Fruit fly (Drosophila melanogaster) whole organism, embryonic: Measurements from ENCODE around the gene Sec13.

Experiments used
- Atf3 ChIP-seq: fragments of 200-800 bp; sonication (Bioruptor generic); optimal IDR thresholded peaks from 3 replicates; lab custom pipeline; 2016; ENCODE audit warnings: missing biosample characterization, missing genetic modification characterization
- CG10147 ChIP-seq: fragments of 200-800 bp; sonication (Bioruptor generic); optimal IDR thresholded peaks from 2 replicates; lab custom pipeline; 2019; ENCODE audit warnings: missing biosample characterization, mild to moderate bottlenecking, missing genetic modification characterization, moderate library complexity
- CG10565 ChIP-seq: fragments of 200-800 bp; sonication (Bioruptor generic); optimal IDR thresholded peaks from 3 replicates; lab custom pipeline; 2016; ENCODE audit warnings: missing biosample characterization, mild to moderate bottlenecking, missing genetic modification characterization
- CG10979 ChIP-seq: fragments of 200-800 bp; sonication (Bioruptor generic); optimal IDR thresholded peaks from 2 replicates; lab custom pipeline; 2018; ENCODE audit warnings: missing biosample characterization, mild to moderate bottlenecking, missing genetic modification characterization, moderate library complexity
- CG12942 ChIP-seq: fragments of 200-800 bp; sonication (Bioruptor generic); optimal IDR thresholded peaks from 3 replicates; lab custom pipeline; 2016; ENCODE audit warnings: missing biosample characterization, missing genetic modification characterization
- CG13123 ChIP-seq: fragments of 200-800 bp; sonication (Bioruptor generic); optimal IDR thresholded peaks from 2 replicates; lab custom pipeline; 2016; ENCODE audit warnings: missing biosample characterization, missing genetic modification characterization
- CG13624 ChIP-seq: fragments of 200-800 bp; sonication (Bioruptor generic); optimal IDR thresholded peaks from 2 replicates; lab custom pipeline; 2016; ENCODE audit warnings: missing biosample characterization, missing genetic modification characterization
- CG17802 ChIP-seq: fragments of 200-800 bp; sonication (Bioruptor generic); optimal IDR thresholded peaks from 2 replicates; lab custom pipeline; 2018; ENCODE audit warnings: missing biosample characterization, mild to moderate bottlenecking, missing genetic modification characterization, moderate library complexity
- CG31224 ChIP-seq: fragments of 200-800 bp; sonication (Bioruptor generic); IDR thresholded peaks from 2 replicates; pipeline ENCODE4 v1.3.6; 2022; ENCODE audit warnings: missing biosample characterization, missing genetic modification characterization
- CG3838 ChIP-seq: fragments of 200-800 bp; sonication (Bioruptor generic); optimal IDR thresholded peaks from 3 replicates; lab custom pipeline; 2016; ENCODE audit warnings: missing biosample characterization, missing genetic modification characterization
- CG4360 ChIP-seq: fragments of 200-800 bp; sonication (Bioruptor generic); IDR thresholded peaks from 2 replicates; pipeline ENCODE4 v1.3.6; 2022; ENCODE audit warnings: missing biosample characterization, missing genetic modification characterization
- CG6272 ChIP-seq: fragments of 200-800 bp; sonication (Bioruptor generic); IDR thresholded peaks from 2 replicates; pipeline ENCODE4 v1.3.6; 2022; ENCODE audit warnings: missing biosample characterization, missing genetic modification characterization
- CG6683 ChIP-seq: fragments of 200-800 bp; sonication (Bioruptor generic); optimal IDR thresholded peaks from 2 replicates; lab custom pipeline; 2017; ENCODE audit warnings: missing biosample characterization, mild to moderate bottlenecking, missing genetic modification characterization, missing genetic modification reagents
- CG7745 ChIP-seq: fragments of 200-800 bp; sonication (Bioruptor generic); optimal IDR thresholded peaks from 2 replicates; lab custom pipeline; 2018; ENCODE audit warnings: missing biosample characterization, mild to moderate bottlenecking, missing genetic modification characterization, moderate library complexity
- CG8281 ChIP-seq: fragments of 200-800 bp; sonication (Bioruptor generic); optimal IDR thresholded peaks from 2 replicates; lab custom pipeline; 2018; ENCODE audit warnings: missing biosample characterization, mild to moderate bottlenecking, missing genetic modification characterization, moderate library complexity
- CTCF ChIP-seq: fragments of 200-800 bp; sonication (Bioruptor generic); optimal IDR thresholded peaks from 2 replicates; lab custom pipeline; 2017; ENCODE audit warnings: missing biosample characterization, mild to moderate bottlenecking, missing genetic modification characterization, moderate library complexity
- D19B ChIP-seq: fragments of 200-800 bp; sonication (Bioruptor generic); optimal IDR thresholded peaks from 2 replicates; lab custom pipeline; 2017; ENCODE audit warnings: missing biosample characterization, mild to moderate bottlenecking, missing genetic modification characterization
- Dll ChIP-seq: fragments of 200-800 bp; sonication (Bioruptor generic); IDR thresholded peaks from 4 replicates; pipeline ENCODE4 v1.3.6; 2022; ENCODE audit warnings: missing biosample characterization, missing genetic modification characterization; ENCODE audit not compliant: partially characterized antibody
- E2f1 ChIP-seq: fragments of 200-800 bp; sonication (Bioruptor generic); IDR thresholded peaks from 2 replicates; pipeline ENCODE4 v1.3.6; 2022; ENCODE audit warnings: missing biosample characterization, missing genetic modification characterization
- Ets97D ChIP-seq: fragments of 200-800 bp; sonication (Bioruptor generic); optimal IDR thresholded peaks from 3 replicates; lab custom pipeline; 2016; ENCODE audit warnings: missing biosample characterization, missing genetic modification characterization
- HLH3B ChIP-seq: fragments of 200-800 bp; sonication (Bioruptor generic); IDR thresholded peaks from 2 replicates; pipeline ENCODE4 v1.3.6; 2022; ENCODE audit warnings: missing biosample characterization, missing genetic modification characterization
- Hand ChIP-seq: fragments of 200-800 bp; sonication (Bioruptor generic); optimal IDR thresholded peaks from 2 replicates; lab custom pipeline; 2017; ENCODE audit warnings: mild to moderate bottlenecking, missing biosample characterization, missing genetic modification reagents, missing genetic modification characterization
- Kr ChIP-seq: fragments of 200-800 bp; sonication (Bioruptor generic); optimal IDR thresholded peaks from 2 replicates; lab custom pipeline; 2017; ENCODE audit warnings: missing biosample characterization, mild to moderate bottlenecking, missing genetic modification characterization
- Lhr ChIP-seq: fragments of 200-800 bp; sonication (Bioruptor generic); optimal IDR thresholded peaks from 3 replicates; lab custom pipeline; 2017; ENCODE audit warnings: mild to moderate bottlenecking, missing biosample characterization, missing genetic modification reagents, missing genetic modification characterization
- Lpt ChIP-seq: fragments of >200 bp; optimal IDR thresholded peaks from 2 replicates; lab custom pipeline; 2018; ENCODE audit warnings: missing biosample characterization, missing genetic modification characterization
- Med ChIP-seq: fragments of 200-800 bp; sonication (Bioruptor generic); peaks from one replicate; lab custom pipeline; 2016; ENCODE audit warnings: missing biosample characterization, missing genetic modification characterization, mild to moderate bottlenecking, inconsistent platforms, moderate library complexity
- Neu2 ChIP-seq: fragments of 200-800 bp; sonication (Bioruptor generic); optimal IDR thresholded peaks from 3 replicates; lab custom pipeline; 2016; ENCODE audit warnings: missing biosample characterization, missing genetic modification characterization, borderline replicate concordance
- NfI ChIP-seq: fragments of 200-800 bp; sonication (Bioruptor generic); optimal IDR thresholded peaks from 3 replicates; lab custom pipeline; 2018; ENCODE audit warnings: missing biosample characterization, mild to moderate bottlenecking, missing genetic modification characterization, moderate library complexity
- Oaz ChIP-seq: fragments of 200-800 bp; sonication (Bioruptor generic); IDR thresholded peaks from 2 replicates; pipeline ENCODE4 v1.3.6; 2022; ENCODE audit warnings: missing biosample characterization, missing genetic modification characterization
- Oli ChIP-seq: fragments of 200-800 bp; sonication (Bioruptor generic); optimal IDR thresholded peaks from 2 replicates; lab custom pipeline; 2018; ENCODE audit warnings: missing biosample characterization, mild to moderate bottlenecking, missing genetic modification characterization, moderate library complexity
- Stat92E ChIP-seq, 3 experiments: fragments of >200 bp in 2 of 3; fragments of 200-800 bp in 1 of 3; sonication (Bioruptor generic) in 1 of 3; optimal IDR thresholded peaks; 2 replicates each; lab custom pipeline; 2017 to 2019; ENCODE audit warnings: missing biosample characterization in 3 of 3, missing genetic modification characterization in 3 of 3, mild to moderate bottlenecking in 1 of 3, moderate library complexity in 1 of 3
- Taf1 ChIP-seq: fragments of 200-800 bp; sonication (Bioruptor generic); IDR thresholded peaks from 2 replicates; pipeline ENCODE4 v1.3.6; 2022; ENCODE audit warnings: missing biosample characterization, missing genetic modification characterization
- Tbp ChIP-seq: fragments of >200 bp; optimal IDR thresholded peaks from 2 replicates; lab custom pipeline; 2018; ENCODE audit warnings: missing biosample characterization, missing genetic modification characterization
- Usf ChIP-seq: fragments of 200-800 bp; sonication (Bioruptor generic); optimal IDR thresholded peaks from 2 replicates; lab custom pipeline; 2017; ENCODE audit warnings: missing genotype, missing biosample characterization, missing genetic modification characterization
- dm ChIP-seq: fragments of 200-800 bp; sonication (Bioruptor generic); optimal IDR thresholded peaks from 3 replicates; lab custom pipeline; 2016; ENCODE audit warnings: missing biosample characterization, missing genetic modification characterization
- dmrt11E ChIP-seq: fragments of 200-800 bp; sonication (Bioruptor generic); optimal IDR thresholded peaks from 3 replicates; lab custom pipeline; 2018; ENCODE audit warnings: missing biosample characterization, mild to moderate bottlenecking, missing genetic modification characterization, moderate library complexity
- fd102C ChIP-seq: fragments of 200-800 bp; sonication (Bioruptor generic); optimal IDR thresholded peaks from 2 replicates; lab custom pipeline; 2018; ENCODE audit warnings: missing biosample characterization, mild to moderate bottlenecking, missing genetic modification characterization, moderate library complexity
- fd96Cb ChIP-seq: fragments of 200-800 bp; sonication (Bioruptor generic); optimal IDR thresholded peaks from 2 replicates; lab custom pipeline; 2018; ENCODE audit warnings: missing biosample characterization, mild to moderate bottlenecking, missing genetic modification characterization, moderate library complexity
- fru ChIP-seq: fragments of >200 bp; optimal IDR thresholded peaks from 2 replicates; lab custom pipeline; 2017
- gsb ChIP-seq: fragments of 200-800 bp; sonication (Bioruptor generic); IDR thresholded peaks from 2 replicates; pipeline ENCODE4 v1.3.6; 2022; ENCODE audit warnings: missing biosample characterization, missing genetic modification characterization
- gsb-n ChIP-seq: fragments of 200-800 bp; sonication (Bioruptor generic); optimal IDR thresholded peaks from 3 replicates; lab custom pipeline; 2018; ENCODE audit warnings: missing biosample characterization, mild to moderate bottlenecking, missing genetic modification characterization
- ken ChIP-seq: fragments of 200-800 bp; sonication (Bioruptor generic); IDR thresholded peaks from 3 replicates; pipeline ENCODE4 v1.3.6; 2022; ENCODE audit warnings: missing biosample characterization, missing genetic modification characterization
- luna ChIP-seq: fragments of 200-800 bp; sonication (Bioruptor generic); optimal IDR thresholded peaks from 2 replicates; lab custom pipeline; 2016; ENCODE audit warnings: missing biosample characterization, missing genetic modification characterization
- maf-S ChIP-seq: fragments of 200-800 bp; sonication (Bioruptor generic); optimal IDR thresholded peaks from 2 replicates; lab custom pipeline; 2016; ENCODE audit warnings: missing biosample characterization, missing genetic modification characterization
- mld ChIP-seq: fragments of 200-800 bp; sonication (Bioruptor generic); IDR thresholded peaks from 3 replicates; pipeline ENCODE4 v1.3.6; 2022; ENCODE audit warnings: missing biosample characterization, missing genetic modification characterization; ENCODE audit not compliant: partially characterized antibody
- oc ChIP-seq: fragments of 200-800 bp; sonication (Bioruptor generic); optimal IDR thresholded peaks from 2 replicates; lab custom pipeline; 2018; ENCODE audit warnings: missing biosample characterization, mild to moderate bottlenecking, missing genetic modification characterization, moderate library complexity
- odd ChIP-seq: fragments of 200-800 bp; sonication (Bioruptor generic); optimal IDR thresholded peaks from 2 replicates; lab custom pipeline; 2017; ENCODE audit warnings: missing biosample characterization, mild to moderate bottlenecking, missing genetic modification characterization
- pb ChIP-seq: fragments of 200-800 bp; sonication (Bioruptor generic); optimal IDR thresholded peaks from 3 replicates; lab custom pipeline; 2016; ENCODE audit warnings: missing biosample characterization, missing genetic modification characterization
- shn ChIP-seq: fragments of 200-800 bp; sonication (Bioruptor generic); optimal IDR thresholded peaks from 3 replicates; lab custom pipeline; 2016; ENCODE audit warnings: missing biosample characterization, missing genetic modification characterization
- tap ChIP-seq: fragments of 200-800 bp; optimal IDR thresholded peaks from 3 replicates; lab custom pipeline; 2019; ENCODE audit warnings: missing biosample characterization, mild to moderate bottlenecking, missing genetic modification characterization, moderate library complexity
- ttk ChIP-seq: fragments of 200-800 bp; sonication (Bioruptor generic); IDR thresholded peaks from 2 replicates; pipeline ENCODE4 v2.1.2; 2022; ENCODE audit warnings: missing biosample characterization, missing genetic modification characterization
- unc-4 ChIP-seq: fragments of 200-800 bp; sonication (Bioruptor generic); IDR thresholded peaks from 2 replicates; pipeline ENCODE4 v1.3.6; 2022; ENCODE audit warnings: missing biosample characterization, missing genetic modification characterization; ENCODE audit not compliant: partially characterized antibody

Sec13 gene

dm6 chr3R:23335577-23335976, 20.5 kb upstream of the Sec13 start:
- TF ChIP-seq unc-4 (GFP tag; lab: Robert Waterston, UW): no peak
- no peak for TF ChIP-seq Tbp (GFP tag; lab: Kevin White, UChicago)
- no peak for TF ChIP-seq CG13624
- no peak for TF ChIP-seq oc (tag; lab: Kevin White, UChicago)
- no peak for TF ChIP-seq CG13123 (GFP tag; lab: Kevin White, UChicago)
- no peak for TF ChIP-seq pb
- peak; percentile 75 for TF ChIP-seq odd (GFP tag; lab: Kevin White, UChicago)
- TF ChIP-seq CG10979 (tag; lab: Kevin White, UChicago): peak; percentile 78
- TF ChIP-seq E2f1 (GFP tag; lab: Robert Waterston, UW): peak; percentile 48; the same call in 1 of the 2 replicates
- TF ChIP-seq Med (GFP tag; lab: Kevin White, UChicago): peak; percentile 91
- TF ChIP-seq mld (GFP tag; lab: Robert Waterston, UW): no peak
- no peak for TF ChIP-seq shn (GFP tag; lab: Kevin White, UChicago)
- no peak for TF ChIP-seq CG7745
- no peak for TF ChIP-seq luna (GFP tag; lab: Kevin White, UChicago)
- TF ChIP-seq Atf3 (GFP tag; lab: Kevin White, UChicago): no peak
- TF ChIP-seq ttk: no peak
- peak; percentile 23; the same call in 1 of the 2 replicates for TF ChIP-seq HLH3B (GFP tag; lab: Robert Waterston, UW)
- TF ChIP-seq Stat92E (GFP tag; optimal IDR thresholded peaks at IDR 0.05; lab: Kevin White, UChicago): no peak
- no peak for TF ChIP-seq dm (GFP tag; lab: Kevin White, UChicago)
- no peak for TF ChIP-seq Dll (GFP tag; lab: Robert Waterston, UW)
- TF ChIP-seq CG12942 (GFP tag; lab: Kevin White, UChicago): no peak
- TF ChIP-seq fd96Cb (tag; lab: Kevin White, UChicago): peak; percentile 47
- TF ChIP-seq Lhr (GFP tag; lab: Kevin White, UChicago): no peak
- TF ChIP-seq CG4360 (GFP tag; lab: Robert Waterston, UW): no peak
- peak; percentile 86 for TF ChIP-seq Hand (GFP tag; lab: Kevin White, UChicago)
- peak; percentile 43 for TF ChIP-seq Usf (GFP tag; lab: Kevin White, UChicago)
- no peak for TF ChIP-seq Lpt
- peak; percentile 35; the same call in 1 of the 3 replicates for TF ChIP-seq ken (GFP tag; lab: Robert Waterston, UW)
- no peak for TF ChIP-seq Oaz
- no peak for TF ChIP-seq Ets97D (GFP tag; lab: Kevin White, UChicago)
- TF ChIP-seq CG8281 (tag; lab: Kevin White, UChicago): peak; percentile 37
- TF ChIP-seq CG6683: peak; percentile 81
- peak; percentile 60; the same call in 1 of the 2 replicates for TF ChIP-seq Taf1
- no peak for TF ChIP-seq Neu2 (GFP tag; lab: Kevin White, UChicago)
- peak; percentile 85 for TF ChIP-seq NfI
- no peak for TF ChIP-seq Kr (GFP tag; lab: Kevin White, UChicago)
- peak; percentile 64 for TF ChIP-seq gsb
- TF ChIP-seq CG6272 (GFP tag; lab: Robert Waterston, UW): no peak; the same call in 1 of the 2 replicates
- peak; percentile 67 for TF ChIP-seq tap (tag; lab: Kevin White, UChicago)
- TF ChIP-seq fd102C: no peak
- TF ChIP-seq fru: no peak
- no peak for TF ChIP-seq CG17802 (tag; lab: Kevin White, UChicago)
- no peak for TF ChIP-seq CG10565
- TF ChIP-seq maf-S (GFP tag; lab: Kevin White, UChicago): no peak
- TF ChIP-seq CG31224 (GFP tag; lab: Robert Waterston, UW): peak; percentile 76
- TF ChIP-seq gsb-n: no peak
- no peak for TF ChIP-seq CTCF (GFP tag; lab: Kevin White, UChicago)
- TF ChIP-seq Oli (tag; lab: Kevin White, UChicago): peak; percentile 80
- TF ChIP-seq D19B: peak; percentile 75
- TF ChIP-seq CG10147 (GFP tag; lab: Kevin White, UChicago): peak; percentile 92
- no peak for TF ChIP-seq CG3838 (GFP tag; lab: Kevin White, UChicago)
- TF ChIP-seq dmrt11E (tag; lab: Kevin White, UChicago): peak; percentile 43
